Fruit fly (Drosophila melanogaster) whole organism, pupa: ENCODE measurements around the gene CG7402.
A peak's percentile ranks its signal among the peaks of the same experiment; 100 is the strongest.

Experiments
- CG10348 ChIP-seq: fragments of 200-800 bp; sonication (Bioruptor generic); IDR thresholded peaks from 2 replicates; pipeline ENCODE4 v1.3.6; 2022; ENCODE audit warnings: missing biosample characterization, missing genetic modification characterization
- CG12605 ChIP-seq: fragments of 200-800 bp; sonication (Bioruptor generic); IDR thresholded peaks from 2 replicates; pipeline ENCODE4 v1.3.6; 2022; ENCODE audit warnings: missing biosample characterization, missing genetic modification characterization
- CG13204 ChIP-seq: fragments of 200-800 bp; sonication (Bioruptor generic); optimal IDR thresholded peaks from 2 replicates; lab custom pipeline; 2018; ENCODE audit warnings: missing biosample characterization, mild to moderate bottlenecking, missing genetic modification characterization, moderate library complexity
- CG14655 ChIP-seq: fragments of 200-800 bp; sonication (Bioruptor generic); optimal IDR thresholded peaks from 3 replicates; lab custom pipeline; 2017; ENCODE audit warnings: mild to moderate bottlenecking, missing biosample characterization, missing genetic modification reagents, missing genetic modification characterization
- CG15710 ChIP-seq: fragments of 200-800 bp; sonication (Bioruptor generic); optimal IDR thresholded peaks from 2 replicates; lab custom pipeline; 2018; ENCODE audit warnings: missing biosample characterization, mild to moderate bottlenecking, missing genetic modification characterization, moderate library complexity
- CG17806 ChIP-seq: fragments of 200-800 bp; sonication (Bioruptor generic); optimal IDR thresholded peaks from 2 replicates; lab custom pipeline; 2018; ENCODE audit warnings: missing biosample characterization, mild to moderate bottlenecking, missing genetic modification characterization, moderate library complexity
- CG32121 ChIP-seq: fragments of 200-800 bp; sonication (Bioruptor generic); IDR thresholded peaks from 2 replicates; pipeline ENCODE4 v1.3.6; 2022; ENCODE audit warnings: missing biosample characterization, missing genetic modification characterization
- CG34367 ChIP-seq: fragments of 200-800 bp; sonication (Bioruptor generic); optimal IDR thresholded peaks from 2 replicates; lab custom pipeline; 2018; ENCODE audit warnings: missing biosample characterization, mild to moderate bottlenecking, missing genetic modification characterization
- CG4496 ChIP-seq: fragments of 200-800 bp; sonication (Bioruptor generic); IDR thresholded peaks from 3 replicates; pipeline ENCODE4 v1.3.6; 2022; ENCODE audit warnings: missing biosample characterization, missing genetic modification characterization
- CG8159 ChIP-seq: fragments of 200-800 bp; sonication (Bioruptor generic); optimal IDR thresholded peaks from 3 replicates; lab custom pipeline; 2018; ENCODE audit warnings: missing biosample characterization, mild to moderate bottlenecking, missing genetic modification characterization, moderate library complexity
- CG8301 ChIP-seq: fragments of 200-800 bp; sonication (Bioruptor generic); optimal IDR thresholded peaks from 2 replicates; lab custom pipeline; 2018; ENCODE audit warnings: missing biosample characterization, mild to moderate bottlenecking, missing genetic modification characterization
- CG9948 ChIP-seq: fragments of 200-800 bp; sonication (Bioruptor generic); optimal IDR thresholded peaks from 2 replicates; lab custom pipeline; 2018; ENCODE audit warnings: missing biosample characterization, mild to moderate bottlenecking, missing genetic modification characterization, moderate library complexity
- D1 ChIP-seq: fragments of 200-800 bp; sonication (Bioruptor generic); optimal IDR thresholded peaks from 2 replicates; lab custom pipeline; 2018; ENCODE audit warnings: missing biosample characterization, mild to moderate bottlenecking, missing genetic modification characterization, moderate library complexity
- EcR ChIP-seq: fragments of 200-800 bp; sonication (Bioruptor generic); optimal IDR thresholded peaks from 3 replicates; lab custom pipeline; 2019; ENCODE audit warnings: missing biosample characterization, missing genetic modification characterization, mild to moderate bottlenecking, moderate library complexity, missing genetic modification reagents
- Ets98B ChIP-seq: fragments of 200-800 bp; sonication (Bioruptor generic); IDR thresholded peaks from 2 replicates; pipeline ENCODE4 v1.3.6; 2022; ENCODE audit warnings: missing biosample characterization, missing genetic modification characterization
- Pif1A ChIP-seq: fragments of 200-800 bp; sonication (Bioruptor generic); optimal IDR thresholded peaks from 3 replicates; lab custom pipeline; 2016; ENCODE audit warnings: missing biosample characterization, missing genetic modification characterization
- Pif1B ChIP-seq: fragments of 200-800 bp; sonication (Bioruptor generic); optimal IDR thresholded peaks from 3 replicates; lab custom pipeline; 2016; ENCODE audit warnings: missing biosample characterization, missing genetic modification characterization
- Snoo ChIP-seq: fragments of 200-800 bp; sonication (Bioruptor generic); optimal IDR thresholded peaks from 3 replicates; lab custom pipeline; 2017; ENCODE audit warnings: missing biosample characterization, mild to moderate bottlenecking, missing genetic modification characterization, inconsistent platforms
- fd96Ca ChIP-seq: fragments of 200-800 bp; sonication (Bioruptor generic); IDR thresholded peaks from 3 replicates; pipeline ENCODE4 v1.3.6; 2022; ENCODE audit warnings: missing biosample characterization, missing genetic modification characterization
- gl ChIP-seq: fragments of 200-800 bp; sonication (Bioruptor generic); optimal IDR thresholded peaks from 2 replicates; lab custom pipeline; 2018; ENCODE audit warnings: missing biosample characterization, mild to moderate bottlenecking, missing genetic modification characterization
- rn ChIP-seq: fragments of 200-800 bp; sonication (Bioruptor generic); IDR thresholded peaks from 2 replicates; pipeline ENCODE4 v1.3.6; 2022; ENCODE audit warnings: missing biosample characterization, missing genetic modification characterization

CG7402 gene

DNA sequence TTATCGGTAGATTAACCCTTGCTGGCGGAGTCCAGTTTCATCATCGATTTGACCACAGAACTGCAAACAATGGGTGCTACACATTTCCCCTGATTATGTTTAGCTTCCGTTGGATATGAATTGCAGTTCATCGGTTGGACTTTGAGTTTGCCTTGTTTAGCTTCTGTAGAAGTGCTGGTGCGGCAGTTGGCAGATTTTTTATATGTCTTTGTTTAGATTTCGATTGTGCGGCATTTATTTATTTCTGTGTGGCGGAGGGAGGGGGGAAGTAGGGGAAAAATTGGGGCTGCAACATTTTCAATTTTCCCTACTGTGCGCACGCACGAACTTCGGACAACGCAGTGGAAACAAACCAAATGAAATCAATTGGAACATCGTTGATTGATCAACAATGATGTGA lies 18.3 kb downstream of the CG7402 start:
- TF ChIP-seq CG12605 (GFP tag; lab: Robert Waterston, UW) = 0 out of 2 replicates have a peak, but pooled peaks have one; percentile 11
- peak; percentile 28 for TF ChIP-seq gl (tag; lab: Kevin White, UChicago)
- peak; percentile 8 for TF ChIP-seq CG8301 (tag; lab: Kevin White, UChicago)
- no peak for TF ChIP-seq CG34367 (tag; lab: Kevin White, UChicago)
- no peak for TF ChIP-seq CG17806 (tag; lab: Kevin White, UChicago)
- TF ChIP-seq CG32121 (GFP tag; lab: Robert Waterston, UW) = peak; percentile 50
- TF ChIP-seq, all 21 proteins: peak for 4

DNA sequence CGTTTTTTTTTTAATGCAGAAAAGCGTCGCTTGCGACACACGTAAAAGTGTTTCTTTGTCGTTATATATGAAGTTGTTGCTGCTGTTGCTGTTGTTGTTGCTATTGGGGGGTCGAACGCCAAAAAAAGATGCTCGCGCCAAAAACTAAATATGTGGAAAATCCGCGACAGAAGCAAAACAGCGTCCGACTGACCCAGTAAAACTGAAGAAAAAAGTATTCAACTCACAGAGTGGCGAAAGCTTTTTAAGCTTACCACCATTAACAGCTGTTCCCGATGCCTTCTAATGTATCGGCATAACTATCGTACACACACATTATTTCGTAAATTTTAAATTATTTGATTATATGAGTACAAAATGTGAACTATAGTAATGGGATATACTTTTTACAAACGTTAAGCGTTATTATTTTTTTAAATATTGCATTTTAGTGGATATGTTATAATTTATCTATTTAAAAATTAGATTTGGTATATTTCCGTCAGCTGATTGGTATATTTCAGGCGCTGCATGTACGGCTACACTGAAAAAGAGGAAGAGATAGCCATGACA lies 20.2 kb downstream of the CG7402 start, which contains the start of the genes Prestin and Wdr92:
Gene Prestin, minus strand, starts transcription at position 204 of the 552 bp plus-strand sequence.
Gene Wdr92, plus strand, starts transcription at position 535 of the 552 bp plus-strand sequence.
- TF ChIP-seq CG9948 (tag; lab: Kevin White, UChicago) (no peak), CG32121 (GFP tag; lab: Robert Waterston, UW) (peak; percentile 46; the same call in 1 of the 2 replicates), CG14655 (GFP tag; lab: Kevin White, UChicago) (no peak), CG8301 (tag; lab: Kevin White, UChicago) (peak; percentile 29), CG17806 (tag; lab: Kevin White, UChicago) (peak; percentile 13), Ets98B (peak; percentile 53; the same call in 1 of the 2 replicates), CG10348 (GFP tag; lab: Robert Waterston, UW) (no peak), Snoo (tag; lab: Kevin White, UChicago) (peak; percentile 32), fd96Ca (GFP tag; lab: Robert Waterston, UW) (no peak), CG13204 (GFP tag; lab: Kevin White, UChicago) (no peak), D1 (peak; percentile 31), Pif1B (GFP tag; lab: Kevin White, UChicago) (peak; percentile 16), EcR (GFP tag; lab: Kevin White, UChicago) (peak; percentile 69), rn (GFP tag; lab: Robert Waterston, UW) (no peak), CG12605 (GFP tag; lab: Robert Waterston, UW) (peak; percentile 64), CG4496 (GFP tag; lab: Robert Waterston, UW) (peak; percentile 64; the same call in 2 of the 3 replicates), CG34367 (tag; lab: Kevin White, UChicago) (peak; percentile 37), CG8159 (tag; lab: Kevin White, UChicago) (no peak), CG15710 (tag; lab: Kevin White, UChicago) (peak; percentile 28), gl (tag; lab: Kevin White, UChicago) (peak; percentile 60), Pif1A (no peak)

DNA sequence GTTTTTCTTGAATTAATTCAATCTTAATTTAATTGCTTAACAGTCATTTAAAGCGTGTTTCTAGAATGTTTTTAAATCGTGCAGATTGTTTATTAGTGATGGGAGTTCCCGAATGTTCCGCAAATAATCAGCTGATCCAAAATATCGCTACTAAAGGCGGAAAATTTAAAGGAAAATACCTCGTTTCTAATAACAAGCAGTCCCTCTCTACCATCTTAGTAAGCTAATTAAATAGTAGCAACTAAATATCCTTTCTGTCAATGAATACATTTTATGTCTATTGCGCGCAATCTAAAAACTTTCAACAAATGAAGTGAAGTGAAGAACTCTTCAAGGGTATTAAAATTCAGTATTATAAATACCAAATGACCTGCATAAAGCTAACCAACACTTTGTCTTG lies 24.9 kb downstream of the CG7402 start, which contains the start of gene CG5290:
Gene CG5290, minus strand, starts transcription at position 118 of the 400 bp plus-strand sequence.
- peak; percentile 21 for TF ChIP-seq Pif1A
- no peak for TF ChIP-seq D1
- TF ChIP-seq CG15710 (tag; lab: Kevin White, UChicago) = peak; percentile 4
- no peak for TF ChIP-seq CG10348 (GFP tag; lab: Robert Waterston, UW)
- TF ChIP-seq gl (tag; lab: Kevin White, UChicago) = no peak
- TF ChIP-seq CG8301 (tag; lab: Kevin White, UChicago) = no peak
- TF ChIP-seq CG4496 (GFP tag; lab: Robert Waterston, UW) = no peak
- no peak for TF ChIP-seq CG14655 (GFP tag; lab: Kevin White, UChicago)
- no peak for TF ChIP-seq CG12605 (GFP tag; lab: Robert Waterston, UW)
- no peak for TF ChIP-seq Pif1B (GFP tag; lab: Kevin White, UChicago)
- TF ChIP-seq CG13204 (GFP tag; lab: Kevin White, UChicago) = no peak
- peak; percentile 11 for TF ChIP-seq Snoo (tag; lab: Kevin White, UChicago)
- no peak for TF ChIP-seq rn (GFP tag; lab: Robert Waterston, UW)
- TF ChIP-seq CG34367 (tag; lab: Kevin White, UChicago) = no peak
- TF ChIP-seq CG32121 (GFP tag; lab: Robert Waterston, UW) = no peak
- TF ChIP-seq CG8159 (tag; lab: Kevin White, UChicago) = peak; percentile 4
- no peak for TF ChIP-seq EcR (GFP tag; lab: Kevin White, UChicago)
- no peak for TF ChIP-seq fd96Ca (GFP tag; lab: Robert Waterston, UW)
- TF ChIP-seq CG17806 (tag; lab: Kevin White, UChicago) = no peak
- TF ChIP-seq CG9948 (tag; lab: Kevin White, UChicago) = no peak
- TF ChIP-seq Ets98B = no peak

DNA sequence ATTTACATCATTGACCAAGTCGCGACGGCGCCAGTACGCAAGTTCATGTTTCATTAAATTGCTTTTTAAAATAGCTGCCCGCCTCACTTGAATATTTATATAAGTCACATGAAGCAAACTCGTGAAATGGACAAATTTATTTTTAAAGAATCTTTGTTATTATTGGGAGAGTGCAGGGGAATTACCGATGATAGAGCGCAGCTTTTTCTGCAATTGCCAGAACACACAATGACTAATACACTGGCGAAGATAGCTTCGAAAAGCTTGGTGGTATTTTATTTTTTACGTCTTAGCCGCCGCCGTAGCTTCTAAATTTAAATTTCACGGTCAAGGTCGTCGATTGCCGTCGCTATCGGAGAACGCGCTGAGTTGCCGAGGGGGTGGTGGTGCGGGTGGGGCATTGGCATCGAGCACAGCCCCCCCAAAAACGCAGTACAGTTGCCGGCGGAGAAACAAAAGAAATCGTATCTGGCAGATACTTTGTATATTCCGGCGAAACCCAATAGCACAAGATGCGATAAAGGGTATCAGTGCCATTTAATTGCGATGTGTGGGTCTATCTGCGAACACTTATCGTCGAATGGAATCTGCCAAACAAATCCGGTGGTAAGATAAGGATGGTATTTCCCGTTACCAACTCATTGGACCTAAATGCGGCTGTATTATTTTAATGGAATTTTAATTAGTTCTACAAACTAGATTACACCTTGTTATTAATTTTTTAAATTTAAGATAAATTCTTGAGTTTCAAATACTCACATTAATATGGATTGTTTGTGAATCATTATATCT lies 25.7 kb downstream of the CG7402 start:
- 0 out of 2 replicates have a peak, but pooled peaks have one; percentile 17 for TF ChIP-seq CG32121 (GFP tag; lab: Robert Waterston, UW)
- no peak for TF ChIP-seq CG10348 (GFP tag; lab: Robert Waterston, UW)

DNA sequence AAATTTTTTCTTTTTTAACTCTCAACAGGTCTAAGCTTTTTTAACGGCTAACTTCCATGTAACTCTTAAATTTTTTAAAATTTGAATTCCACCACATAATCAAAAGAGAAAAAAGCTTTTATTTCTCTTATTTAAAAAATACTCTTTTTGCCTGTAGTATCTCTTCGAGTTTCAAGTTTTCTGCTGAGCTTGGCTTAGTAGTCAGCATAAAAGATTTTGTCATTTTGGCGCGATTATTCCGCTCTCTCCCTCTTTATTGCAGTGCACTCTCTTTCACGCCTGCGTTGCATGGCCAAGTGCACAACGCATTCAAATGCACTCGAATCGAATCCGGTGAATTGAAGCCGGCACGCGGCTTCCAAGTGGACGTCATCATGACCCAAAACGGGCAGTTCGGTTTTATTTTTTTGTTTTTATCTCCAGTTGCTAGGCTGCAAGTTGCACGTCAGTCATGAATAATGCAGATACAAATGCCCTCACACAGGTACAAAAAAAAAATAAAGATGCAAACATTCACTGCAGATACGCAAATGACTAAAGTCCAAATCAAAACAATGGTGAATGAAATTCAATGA lies 26.5 kb downstream of the CG7402 start:
- TF ChIP-seq gl (tag; lab: Kevin White, UChicago) (no peak), EcR (GFP tag; lab: Kevin White, UChicago) (peak; percentile 80), CG4496 (GFP tag; lab: Robert Waterston, UW) (peak; percentile 44; the same call in 1 of the 3 replicates), CG17806 (tag; lab: Kevin White, UChicago) (no peak), Pif1B (GFP tag; lab: Kevin White, UChicago) (no peak), CG8159 (tag; lab: Kevin White, UChicago) (no peak), CG10348 (GFP tag; lab: Robert Waterston, UW) (no peak), CG32121 (GFP tag; lab: Robert Waterston, UW) (no peak), fd96Ca (GFP tag; lab: Robert Waterston, UW) (no peak), CG9948 (tag; lab: Kevin White, UChicago) (no peak)
- TF ChIP-seq, all 21 proteins: peak for 2
